Fruit fly (Drosophila melanogaster): ENCODE data around the gene Rcd4.

The Rcd4 gene

dm6 chr2L:8362273-8362954 lies 20.2 kb upstream of the Rcd4 start, which contains the start of gene CG7627 (continued):
- TF ChIP-seq Adf1 (GFP tag; IDR thresholded peaks at IDR 0.05), result peak; percentile 68
- TF ChIP-seq en (GFP tag; optimal IDR thresholded peaks at IDR 0.05), result no peak
- peak; percentile 69 for TF ChIP-seq CG9215 (GFP tag; IDR thresholded peaks at IDR 0.05)
- peak; percentile 59 for TF ChIP-seq pho (GFP tag; optimal IDR thresholded peaks at IDR 0.05)
- no peak for TF ChIP-seq yki (optimal IDR thresholded peaks at IDR 0.05)
- no peak for TF ChIP-seq B-H1 (GFP tag; IDR thresholded peaks at IDR 0.05)
- peak; percentile 52 for TF ChIP-seq NfI (GFP tag; optimal IDR thresholded peaks at IDR 0.05)
- TF ChIP-seq gcm2 (GFP tag; optimal IDR thresholded peaks at IDR 0.05), result peak; percentile 57
- TF ChIP-seq fd102C (GFP tag; optimal IDR thresholded peaks at IDR 0.05), result no peak
- TF ChIP-seq CG17802 (tag; optimal IDR thresholded peaks at IDR 0.05), result peak; percentile 34
- TF ChIP-seq CG4360 (GFP tag; IDR thresholded peaks at IDR 0.05), result 0 out of 2 replicates have a peak, but pooled peaks have one; percentile 23
- TF ChIP-seq tin (GFP tag; optimal IDR thresholded peaks at IDR 0.05), result peak; percentile 68
- TF ChIP-seq maf-S (GFP tag; optimal IDR thresholded peaks at IDR 0.05), result peak; percentile 43
- TF ChIP-seq CG4404 (GFP tag; IDR thresholded peaks at IDR 0.05), result peak; percentile 78
- peak; percentile 77 for TF ChIP-seq esg (GFP tag; conservative IDR thresholded peaks at IDR 0.05)
- TF ChIP-seq mirr (GFP tag; optimal IDR thresholded peaks at IDR 0.05), result no peak
- no peak for TF ChIP-seq crol (GFP tag; IDR thresholded peaks at IDR 0.05)
- peak; percentile 43; the same call in 1 of the 2 replicates for TF ChIP-seq gsb (GFP tag; IDR thresholded peaks at IDR 0.05)
- no peak for TF ChIP-seq Dll (GFP tag; IDR thresholded peaks at IDR 0.05; ENCODE audit: partially characterized antibody)
- peak; percentile 80 for TF ChIP-seq CG17328 (GFP tag; IDR thresholded peaks at IDR 0.05)
- peak; percentile 35 for TF ChIP-seq Mes4 (GFP tag; optimal IDR thresholded peaks at IDR 0.05)
- no peak for TF ChIP-seq Mad (GFP tag; optimal IDR thresholded peaks at IDR 0.05)
- TF ChIP-seq CG13894 (tag; optimal IDR thresholded peaks at IDR 0.05), result peak; percentile 75
- no peak for TF ChIP-seq usp (GFP tag; optimal IDR thresholded peaks at IDR 0.05)
- TF ChIP-seq crc (GFP tag; optimal IDR thresholded peaks at IDR 0.05), result peak; percentile 68
- peak; percentile 41 for TF ChIP-seq tup (GFP tag; optimal IDR thresholded peaks at IDR 0.05)
- peak; percentile 40 for TF ChIP-seq CG3163 (GFP tag; optimal IDR thresholded peaks at IDR 0.05)
- TF ChIP-seq CG16779 (GFP tag; IDR thresholded peaks at IDR 0.05), result 0 out of 2 replicates have a peak, but pooled peaks have one; percentile 34
- TF ChIP-seq gem (tag; optimal IDR thresholded peaks at IDR 0.05), result peak; percentile 83
- TF ChIP-seq BtbVII (GFP tag; optimal IDR thresholded peaks at IDR 0.05), result peak; percentile 82
- TF ChIP-seq D19A (tag; optimal IDR thresholded peaks at IDR 0.05), result peak; percentile 33
- TF ChIP-seq CG10366 (GFP tag; IDR thresholded peaks at IDR 0.05), result peak; percentile 73
- no peak for TF ChIP-seq fru (optimal IDR thresholded peaks at IDR 0.05)
- peak; percentile 81 for TF ChIP-seq HLH3B (GFP tag; IDR thresholded peaks at IDR 0.05)
- no peak for TF ChIP-seq CG10321 (GFP tag; IDR thresholded peaks at IDR 0.05)
- TF ChIP-seq CG5245 (GFP tag; optimal IDR thresholded peaks at IDR 0.05), result peak; percentile 61
- peak; percentile 47 for TF ChIP-seq Abd-B (GFP tag; optimal IDR thresholded peaks at IDR 0.05)
- peak; percentile 80 for TF ChIP-seq HHEX (GFP tag; optimal IDR thresholded peaks at IDR 0.05)
- TF ChIP-seq CG4424 (GFP tag; optimal IDR thresholded peaks at IDR 0.05), result peak; percentile 82
- TF ChIP-seq slbo (GFP tag; IDR thresholded peaks at IDR 0.05), result peak; percentile 87
- TF ChIP-seq CG8290 (GFP tag; optimal IDR thresholded peaks at IDR 0.05), result peak; percentile 22
- TF ChIP-seq CG8290 (tag; optimal IDR thresholded peaks at IDR 0.05), result peak in 1 of 2 experiments; percentile 71
- no peak for TF ChIP-seq CG16813 (GFP tag; IDR thresholded peaks at IDR 0.05; ENCODE audit: partially characterized antibody)
- TF ChIP-seq CG7786 (GFP tag; optimal IDR thresholded peaks at IDR 0.05), result peak; percentile 87
- TF ChIP-seq CG7372 (GFP tag; IDR thresholded peaks at IDR 0.05), result peak; percentile 75
- TF ChIP-seq Taf1 (GFP tag; IDR thresholded peaks at IDR 0.05), result peak; percentile 69
- peak; percentile 72; the same call in 1 of the 2 replicates for TF ChIP-seq CG11085 (GFP tag; IDR thresholded peaks at IDR 0.05)
- peak; percentile 17 for TF ChIP-seq slou (GFP tag; optimal IDR thresholded peaks at IDR 0.05)
- peak; percentile 56 for TF ChIP-seq chn (GFP tag; optimal IDR thresholded peaks at IDR 0.05)
- TF ChIP-seq Elba2 (GFP tag; optimal IDR thresholded peaks at IDR 0.05), result peak; percentile 89
- TF ChIP-seq CG1603 (tag; optimal IDR thresholded peaks at IDR 0.05), result peak; percentile 80
- peak; percentile 45 for TF ChIP-seq CG10462 (GFP tag; optimal IDR thresholded peaks at IDR 0.05)

Data from whole organism, embryonic.